Fruit fly (Drosophila melanogaster) whole organism, embryonic: ENCODE results near the gene CG33284.
A peak's percentile ranks its signal among the peaks of the same experiment; 100 is the strongest.

Source experiments
- Atf6 ChIP-seq: fragments of 200-800 bp; sonication (Bioruptor generic); IDR thresholded peaks from 2 replicates; pipeline ENCODE4 v1.3.6; 2022; ENCODE audit warnings: missing biosample characterization, missing genetic modification characterization
- Bdp1 ChIP-seq: fragments of 200-800 bp; sonication (Bioruptor generic); optimal IDR thresholded peaks from 3 replicates; lab custom pipeline; 2016; ENCODE audit warnings: missing biosample characterization, missing genetic modification characterization
- CG10147 ChIP-seq: fragments of 200-800 bp; sonication (Bioruptor generic); optimal IDR thresholded peaks from 2 replicates; lab custom pipeline; 2019; ENCODE audit warnings: missing biosample characterization, mild to moderate bottlenecking, missing genetic modification characterization, moderate library complexity
- CG10274 ChIP-seq: fragments of 200-800 bp; sonication (Bioruptor generic); optimal IDR thresholded peaks from 3 replicates; lab custom pipeline; 2017; ENCODE audit warnings: missing biosample characterization, mild to moderate bottlenecking, missing genetic modification characterization
- CG11695 ChIP-seq: fragments of 200-800 bp; sonication (Bioruptor generic); IDR thresholded peaks from 3 replicates; pipeline ENCODE4 v1.3.6; 2022; ENCODE audit warnings: missing biosample characterization, missing genetic modification characterization
- CG12219 ChIP-seq: fragments of 200-800 bp; sonication (Bioruptor generic); optimal IDR thresholded peaks from 3 replicates; lab custom pipeline; 2018; ENCODE audit warnings: missing biosample characterization, mild to moderate bottlenecking, missing genetic modification characterization
- CG14860 ChIP-seq: fragments of 200-800 bp; sonication (Bioruptor generic); IDR thresholded peaks from 3 replicates; pipeline ENCODE4 v1.3.6; 2022; ENCODE audit warnings: missing biosample characterization, missing genetic modification characterization; ENCODE audit not compliant: partially characterized antibody
- CG17802 ChIP-seq: fragments of 200-800 bp; sonication (Bioruptor generic); optimal IDR thresholded peaks from 2 replicates; lab custom pipeline; 2018; ENCODE audit warnings: missing biosample characterization, mild to moderate bottlenecking, missing genetic modification characterization, moderate library complexity
- CG18764 ChIP-seq: fragments of 200-800 bp; sonication (Bioruptor generic); optimal IDR thresholded peaks from 3 replicates; lab custom pipeline; 2016; ENCODE audit warnings: missing biosample characterization, missing genetic modification characterization
- CG2129 ChIP-seq: fragments of 200-800 bp; sonication (Bioruptor generic); IDR thresholded peaks from 2 replicates; pipeline ENCODE4 v1.3.6; 2022; ENCODE audit warnings: missing biosample characterization, missing genetic modification characterization; ENCODE audit not compliant: partially characterized antibody
- CG34224 ChIP-seq: fragments of 200-800 bp; sonication (Bioruptor generic); IDR thresholded peaks from 3 replicates; pipeline ENCODE4 v1.3.6; 2022; ENCODE audit warnings: missing biosample characterization, missing genetic modification characterization; ENCODE audit not compliant: partially characterized antibody
- CG3838 ChIP-seq: fragments of 200-800 bp; sonication (Bioruptor generic); optimal IDR thresholded peaks from 3 replicates; lab custom pipeline; 2016; ENCODE audit warnings: missing biosample characterization, missing genetic modification characterization
- CG6654 ChIP-seq: fragments of 200-800 bp; sonication (Bioruptor generic); optimal IDR thresholded peaks from 2 replicates; lab custom pipeline; 2017; ENCODE audit warnings: missing biosample characterization, mild to moderate bottlenecking, missing genetic modification characterization
- CG6683 ChIP-seq: fragments of 200-800 bp; sonication (Bioruptor generic); optimal IDR thresholded peaks from 2 replicates; lab custom pipeline; 2017; ENCODE audit warnings: missing biosample characterization, mild to moderate bottlenecking, missing genetic modification characterization, missing genetic modification reagents
- CG6813 ChIP-seq: fragments of 200-800 bp; sonication (Bioruptor generic); optimal IDR thresholded peaks from 2 replicates; lab custom pipeline; 2017; ENCODE audit warnings: missing biosample characterization, missing genetic modification characterization, mild to moderate bottlenecking, moderate library complexity, missing genetic modification reagents
- CG8290 ChIP-seq, 3 experiments: fragments of 200-800 bp; sonication (Bioruptor generic); optimal IDR thresholded peaks; 2 replicates each; lab custom pipeline; 2016 to 2019; ENCODE audit warnings: missing biosample characterization in 3 of 3, missing genetic modification characterization in 3 of 3, mild to moderate bottlenecking in 2 of 3, moderate library complexity in 1 of 3
- CG8765 ChIP-seq: fragments of 200-800 bp; sonication (Bioruptor generic); IDR thresholded peaks from 2 replicates; pipeline ENCODE4 v1.3.6; 2022; ENCODE audit warnings: missing biosample characterization, missing genetic modification characterization
- Camta ChIP-seq: fragments of 200-800 bp; sonication (Bioruptor generic); optimal IDR thresholded peaks from 2 replicates; lab custom pipeline; 2016; ENCODE audit warnings: missing biosample characterization, missing genetic modification characterization
- CoRest ChIP-seq: fragments of 200-800 bp; sonication (Bioruptor generic); optimal IDR thresholded peaks from 3 replicates; lab custom pipeline; 2018; ENCODE audit warnings: missing biosample characterization, mild to moderate bottlenecking, missing genetic modification characterization, moderate library complexity
- CrebB ChIP-seq: fragments of 200-800 bp; sonication (Bioruptor generic); optimal IDR thresholded peaks from 3 replicates; lab custom pipeline; 2018; ENCODE audit warnings: missing biosample characterization, mild to moderate bottlenecking, missing genetic modification characterization
- ERR ChIP-seq: fragments of 200-800 bp; sonication (Bioruptor generic); optimal IDR thresholded peaks from 2 replicates; lab custom pipeline; 2016; ENCODE audit warnings: missing biosample characterization, missing genetic modification characterization
- Hand ChIP-seq: fragments of 200-800 bp; sonication (Bioruptor generic); optimal IDR thresholded peaks from 2 replicates; lab custom pipeline; 2017; ENCODE audit warnings: mild to moderate bottlenecking, missing biosample characterization, missing genetic modification reagents, missing genetic modification characterization
- Myb ChIP-seq: fragments of 200-800 bp; sonication (Bioruptor generic); optimal IDR thresholded peaks from 2 replicates; lab custom pipeline; 2016; ENCODE audit warnings: missing biosample characterization, missing genetic modification characterization
- abd-A ChIP-seq: fragments of 200-800 bp; sonication (Bioruptor generic); optimal IDR thresholded peaks from 3 replicates; lab custom pipeline; 2019; ENCODE audit warnings: missing biosample characterization, mild to moderate bottlenecking, missing genetic modification characterization, moderate library complexity
- aop ChIP-seq: fragments of 200-800 bp; sonication (Bioruptor generic); IDR thresholded peaks from 2 replicates; pipeline ENCODE4 v1.3.6; 2022; ENCODE audit warnings: missing biosample characterization, missing genetic modification characterization
- br ChIP-seq: fragments of >200 bp; optimal IDR thresholded peaks from 2 replicates; lab custom pipeline; 2017
- cg ChIP-seq: fragments of 200-800 bp; sonication (Bioruptor generic); optimal IDR thresholded peaks from 3 replicates; lab custom pipeline; 2019; ENCODE audit warnings: missing biosample characterization, mild to moderate bottlenecking, missing genetic modification characterization, moderate library complexity
- chinmo ChIP-seq: fragments of 200-800 bp; sonication (Bioruptor generic); IDR thresholded peaks from 4 replicates; pipeline ENCODE4 v1.3.6; 2022; ENCODE audit warnings: missing biosample characterization, missing genetic modification characterization; ENCODE audit not compliant: partially characterized antibody
- da ChIP-seq: fragments of 200-800 bp; sonication (Bioruptor generic); optimal IDR thresholded peaks from 2 replicates; lab custom pipeline; 2016; ENCODE audit warnings: missing biosample characterization, missing genetic modification characterization
- danr ChIP-seq: fragments of 200-800 bp; sonication (Bioruptor generic); IDR thresholded peaks from 2 replicates; pipeline ENCODE4 v1.3.6; 2022; ENCODE audit warnings: missing biosample characterization, missing genetic modification characterization
- dmrt99B ChIP-seq: fragments of 200-800 bp; sonication (Bioruptor generic); optimal IDR thresholded peaks from 2 replicates; lab custom pipeline; 2018; ENCODE audit warnings: missing biosample characterization, mild to moderate bottlenecking, missing genetic modification characterization, moderate library complexity
- en ChIP-seq: fragments of 200-800 bp; sonication (Bioruptor generic); optimal IDR thresholded peaks from 2 replicates; lab custom pipeline; 2016; ENCODE audit warnings: missing biosample characterization, missing genetic modification characterization
- ewg ChIP-seq: fragments of 200-800 bp; sonication (Bioruptor generic); optimal IDR thresholded peaks from 3 replicates; lab custom pipeline; 2017; ENCODE audit warnings: mild to moderate bottlenecking, missing biosample characterization, missing genetic modification reagents, missing genetic modification characterization
- exex ChIP-seq: fragments of 200-800 bp; sonication (Bioruptor generic); optimal IDR thresholded peaks from 4 replicates; lab custom pipeline; 2018; ENCODE audit warnings: missing biosample characterization, mild to moderate bottlenecking, missing genetic modification characterization, moderate library complexity
- fd102C ChIP-seq: fragments of 200-800 bp; sonication (Bioruptor generic); optimal IDR thresholded peaks from 2 replicates; lab custom pipeline; 2018; ENCODE audit warnings: missing biosample characterization, mild to moderate bottlenecking, missing genetic modification characterization, moderate library complexity
- hb ChIP-seq: fragments of 200-800 bp; sonication (Bioruptor generic); IDR thresholded peaks from 3 replicates; pipeline ENCODE4 v1.3.6; 2022; ENCODE audit warnings: missing biosample characterization, missing genetic modification characterization; ENCODE audit not compliant: partially characterized antibody
- hkb ChIP-seq, 2 experiments: fragments of 200-800 bp in 1 of 2; fragments of >200 bp in 1 of 2; sonication (Bioruptor generic) in 1 of 2; IDR thresholded peaks in 1 of 2; optimal IDR thresholded peaks in 1 of 2; 2 replicates each; pipeline versions ENCODE4 v1.3.6 to Lab custom; 2017 to 2022; ENCODE audit warnings: missing biosample characterization in 1 of 2, missing genetic modification characterization in 1 of 2
- jumu ChIP-seq: fragments of 200-800 bp; sonication (Bioruptor generic); optimal IDR thresholded peaks from 3 replicates; lab custom pipeline; 2016; ENCODE audit warnings: missing biosample characterization, missing genetic modification characterization
- kah ChIP-seq: fragments of 200-800 bp; sonication (Bioruptor generic); optimal IDR thresholded peaks from 2 replicates; lab custom pipeline; 2018; ENCODE audit warnings: missing biosample characterization, mild to moderate bottlenecking, missing genetic modification characterization
- lov ChIP-seq, 2 experiments: fragments of 200-800 bp in 1 of 2; fragments of >200 bp in 1 of 2; sonication (Bioruptor generic) in 1 of 2; IDR thresholded peaks in 1 of 2; optimal IDR thresholded peaks in 1 of 2; 2 replicates in 1 of 2; 3 replicates in 1 of 2; pipeline versions ENCODE4 v1.3.6 to Lab custom; 2017 to 2022; ENCODE audit warnings: missing biosample characterization in 1 of 2, missing genetic modification characterization in 1 of 2
- pzg ChIP-seq: fragments of 200-800 bp; sonication (Bioruptor generic); optimal IDR thresholded peaks from 3 replicates; lab custom pipeline; 2018; ENCODE audit warnings: missing biosample characterization, mild to moderate bottlenecking, missing genetic modification characterization, moderate library complexity
- sr ChIP-seq: fragments of 200-800 bp; sonication (Bioruptor generic); IDR thresholded peaks from 3 replicates; pipeline ENCODE4 v1.3.6; 2022; ENCODE audit warnings: missing biosample characterization, missing genetic modification characterization
- tio ChIP-seq: fragments of 200-800 bp; sonication (Bioruptor generic); optimal IDR thresholded peaks from 2 replicates; lab custom pipeline; 2017; ENCODE audit warnings: missing biosample characterization, missing genetic modification characterization, inconsistent platforms
- vnd ChIP-seq: fragments of 200-800 bp; sonication (Bioruptor generic); IDR thresholded peaks from 3 replicates; pipeline ENCODE4 v1.3.6; 2022; ENCODE audit warnings: missing biosample characterization, missing genetic modification characterization; ENCODE audit not compliant: partially characterized antibody
- zen ChIP-seq: fragments of 200-800 bp; sonication (Bioruptor generic); optimal IDR thresholded peaks from 3 replicates; lab custom pipeline; 2018; ENCODE audit warnings: missing biosample characterization, mild to moderate bottlenecking, missing genetic modification characterization, moderate library complexity
- zen2 ChIP-seq: fragments of 200-800 bp; sonication (Bioruptor generic); IDR thresholded peaks from 3 replicates; pipeline ENCODE4 v1.3.6; 2022; ENCODE audit warnings: missing biosample characterization, missing genetic modification characterization; ENCODE audit not compliant: partially characterized antibody
- zfh1 ChIP-seq: fragments of 200-800 bp; sonication (Bioruptor generic); IDR thresholded peaks from 3 replicates; pipeline ENCODE4 v1.3.6; 2022; ENCODE audit warnings: missing biosample characterization, missing genetic modification characterization
- zfh2 ChIP-seq: fragments of 200-800 bp; sonication (Bioruptor generic); optimal IDR thresholded peaks from 2 replicates; lab custom pipeline; 2016; ENCODE audit warnings: missing biosample characterization, missing genetic modification characterization

The CG33284 gene

dm6 chr3L:21171905-21172304 lies 48.4 kb downstream of the CG33284 start, which contains the start of gene Ac78C (continued):
- TF ChIP-seq lov (optimal IDR thresholded peaks at IDR 0.05; lab: Kevin White, UChicago): no peak
- TF ChIP-seq lov (GFP tag; IDR thresholded peaks at IDR 0.05; lab: Robert Waterston, UW): peak; percentile 56; the same call in 1 of the 3 replicates
- peak; percentile 83; the same call in 3 of the 4 replicates for TF ChIP-seq chinmo (GFP tag; lab: Robert Waterston, UW)
- peak; percentile 79 for TF ChIP-seq Myb
- TF ChIP-seq CG8765 (GFP tag; lab: Robert Waterston, UW): no peak; the same call in 1 of the 2 replicates
- peak; percentile 99 for TF ChIP-seq kah (GFP tag; lab: Kevin White, UChicago)
- peak; percentile 86 for TF ChIP-seq CG6683 (GFP tag; lab: Kevin White, UChicago)
- TF ChIP-seq fd102C: no peak
- peak; percentile 31; the same call in 1 of the 3 replicates for TF ChIP-seq vnd (GFP tag; lab: Robert Waterston, UW)
- peak; percentile 24 for TF ChIP-seq tio
- peak; percentile 48 for TF ChIP-seq CG17802 (tag; lab: Kevin White, UChicago)
- TF ChIP-seq zen (tag; lab: Kevin White, UChicago): peak; percentile 39
- peak; percentile 58 for TF ChIP-seq ewg (GFP tag; lab: Kevin White, UChicago)
- peak; percentile 61 for TF ChIP-seq CG6654 (GFP tag; lab: Kevin White, UChicago)
- TF ChIP-seq CG2129: no peak
- no peak for TF ChIP-seq CG8290 (GFP tag; optimal IDR thresholded peaks at IDR 0.05; lab: Kevin White, UChicago)
- peak in 1 of 2 experiments; percentile 98 for TF ChIP-seq CG8290 (tag; optimal IDR thresholded peaks at IDR 0.05; lab: Kevin White, UChicago)
- TF ChIP-seq ERR (GFP tag; lab: Kevin White, UChicago): peak; percentile 90
- TF ChIP-seq sr (GFP tag; lab: Robert Waterston, UW): peak; percentile 32; the same call in 1 of the 3 replicates
- peak; percentile 60 for TF ChIP-seq en (GFP tag; lab: Kevin White, UChicago)
- peak; percentile 78; the same call in 2 of the 3 replicates for TF ChIP-seq CG11695 (GFP tag; lab: Robert Waterston, UW)
- peak; percentile 75 for TF ChIP-seq CG10274
- peak; percentile 93 for TF ChIP-seq CrebB (tag; lab: Kevin White, UChicago)
- peak; percentile 77 for TF ChIP-seq zfh1 (GFP tag; lab: Robert Waterston, UW)
- no peak for TF ChIP-seq cg
- TF ChIP-seq Hand (GFP tag; lab: Kevin White, UChicago): peak; percentile 89
- peak; percentile 88 for TF ChIP-seq abd-A (tag; lab: Kevin White, UChicago)
- TF ChIP-seq hb (GFP tag; lab: Robert Waterston, UW): no peak
- peak; percentile 84 for TF ChIP-seq dmrt99B (tag; lab: Kevin White, UChicago)
- peak; percentile 78 for TF ChIP-seq CoRest (tag; lab: Kevin White, UChicago)
- peak; percentile 82 for TF ChIP-seq CG12219 (GFP tag; lab: Kevin White, UChicago)
- no peak for TF ChIP-seq br
- TF ChIP-seq Atf6 (GFP tag; lab: Robert Waterston, UW): peak; percentile 90
- peak; percentile 69 for TF ChIP-seq danr (GFP tag; lab: Robert Waterston, UW)
- TF ChIP-seq da (GFP tag; lab: Kevin White, UChicago): peak; percentile 51
- TF ChIP-seq aop (GFP tag; lab: Robert Waterston, UW): no peak
- peak; percentile 85 for TF ChIP-seq jumu (GFP tag; lab: Kevin White, UChicago)
- peak; percentile 90 for TF ChIP-seq CG10147 (GFP tag; lab: Kevin White, UChicago)
- TF ChIP-seq CG14860 (GFP tag; lab: Robert Waterston, UW): no peak
- TF ChIP-seq CG3838 (GFP tag; lab: Kevin White, UChicago): peak; percentile 30
- TF ChIP-seq hkb (optimal IDR thresholded peaks at IDR 0.05; lab: Kevin White, UChicago): no peak
- TF ChIP-seq hkb (GFP tag; IDR thresholded peaks at IDR 0.05; lab: Robert Waterston, UW): peak; percentile 88
- peak; percentile 27 for TF ChIP-seq pzg (GFP tag; lab: Kevin White, UChicago)
- peak; percentile 76 for TF ChIP-seq CG18764 (GFP tag; lab: Kevin White, UChicago)
- peak; percentile 24; the same call in 1 of the 3 replicates for TF ChIP-seq CG34224 (GFP tag; lab: Robert Waterston, UW)
- peak; percentile 93 for TF ChIP-seq zfh2 (GFP tag; lab: Kevin White, UChicago)
- TF ChIP-seq exex (tag; lab: Kevin White, UChicago): peak; percentile 72
- peak; percentile 76 for TF ChIP-seq Bdp1 (GFP tag; lab: Kevin White, UChicago)
- TF ChIP-seq CG6813 (GFP tag; lab: Kevin White, UChicago): peak; percentile 91
- TF ChIP-seq zen2: no peak
- peak; percentile 78 for TF ChIP-seq Camta (GFP tag; lab: Kevin White, UChicago)
